Worm (Caenorhabditis elegans): Measurements from ENCODE around the gene lact-6.

ce11 chrIV:17467825-17468224 is 36.6 kb upstream of the lact-6 start:
- TF ChIP-seq elt-1 (tag; optimal IDR thresholded peaks at IDR 0.05) (no peak), nhr-12 (tag; optimal IDR thresholded peaks at IDR 0.05) (no peak), sma-9 (GFP tag; optimal IDR thresholded peaks at IDR 0.05) (no peak), sma-9 (tag; optimal IDR thresholded peaks at IDR 0.05) (no peak), nhr-25 (tag; optimal IDR thresholded peaks at IDR 0.05) (no peak), snpc-4 (tag; optimal IDR thresholded peaks at IDR 0.05) (no peak), alr-1 (tag; optimal IDR thresholded peaks at IDR 0.05) (no peak), nhr-10 (tag; optimal IDR thresholded peaks at IDR 0.05) (no peak), dmd-4 (tag; optimal IDR thresholded peaks at IDR 0.05) (no peak), aly-2 (tag; optimal IDR thresholded peaks at IDR 0.05) (no peak), nhr-237 (tag; optimal IDR thresholded peaks at IDR 0.05) (no peak), ZK546.5 (tag; optimal IDR thresholded peaks at IDR 0.05) (no peak), blmp-1 (tag; optimal IDR thresholded peaks at IDR 0.05; ENCODE audit: insufficient read depth) (no peak), ama-1 (optimal IDR thresholded peaks at IDR 0.05) (no peak), elt-3 (tag; optimal IDR thresholded peaks at IDR 0.05) (no peak)
